Fruit fly (Drosophila melanogaster) whole organism, embryonic: ENCODE results near the gene CG13384.

ENCODE experiments used
- Awh ChIP-seq: fragments of 200-800 bp; sonication (Bioruptor generic); IDR thresholded peaks from 2 replicates; pipeline ENCODE4, ENCODE4 v1.3.6; 2022; ENCODE audit warnings: missing biosample characterization, missing genetic modification characterization
- Bdp1 ChIP-seq: fragments of 200-800 bp; sonication (Bioruptor generic); optimal IDR thresholded peaks from 3 replicates; lab custom pipeline; 2016; ENCODE audit warnings: missing biosample characterization, missing genetic modification characterization
- CG11398 ChIP-seq: fragments of 200-800 bp; sonication (Bioruptor generic); optimal IDR thresholded peaks from 2 replicates; lab custom pipeline; 2016; ENCODE audit warnings: missing biosample characterization, missing genetic modification characterization
- CG12391 ChIP-seq: fragments of 200-800 bp; sonication (Bioruptor generic); optimal IDR thresholded peaks from 3 replicates; lab custom pipeline; 2018; ENCODE audit warnings: missing biosample characterization, mild to moderate bottlenecking, missing genetic modification characterization, moderate library complexity
- CG12769 ChIP-seq: fragments of 200-800 bp; sonication (Bioruptor generic); optimal IDR thresholded peaks from 2 replicates; lab custom pipeline; 2019; ENCODE audit warnings: missing biosample characterization, mild to moderate bottlenecking, missing genetic modification characterization, moderate library complexity
- CG13123 ChIP-seq: fragments of 200-800 bp; sonication (Bioruptor generic); optimal IDR thresholded peaks from 2 replicates; lab custom pipeline; 2016; ENCODE audit warnings: missing biosample characterization, missing genetic modification characterization
- CG13775 ChIP-seq: fragments of 200-800 bp; sonication (Bioruptor generic); optimal IDR thresholded peaks from 3 replicates; lab custom pipeline; 2017; ENCODE audit warnings: missing biosample characterization, mild to moderate bottlenecking, missing genetic modification characterization
- CG14050 ChIP-seq: fragments of 200-800 bp; sonication (Bioruptor generic); IDR thresholded peaks from 3 replicates; pipeline ENCODE4 v1.3.6; 2022; ENCODE audit warnings: missing biosample characterization, missing genetic modification characterization
- CG15073 ChIP-seq: fragments of 200-800 bp; sonication (Bioruptor generic); optimal IDR thresholded peaks from 2 replicates; lab custom pipeline; 2016; ENCODE audit warnings: missing biosample characterization, missing genetic modification characterization
- CG1647 ChIP-seq: fragments of 200-800 bp; sonication (Bioruptor generic); optimal IDR thresholded peaks from 3 replicates; lab custom pipeline; 2016; ENCODE audit warnings: missing biosample characterization, missing genetic modification characterization
- CG16813 ChIP-seq: fragments of 200-800 bp; sonication (Bioruptor generic); IDR thresholded peaks from 3 replicates; pipeline ENCODE4 v1.3.6; 2022; ENCODE audit warnings: missing biosample characterization, missing genetic modification characterization; ENCODE audit not compliant: partially characterized antibody
- CG17359 ChIP-seq: fragments of 200-800 bp; sonication (Bioruptor generic); optimal IDR thresholded peaks from 3 replicates; lab custom pipeline; 2018; ENCODE audit warnings: missing biosample characterization, mild to moderate bottlenecking, missing genetic modification characterization, moderate library complexity
- CG2712 ChIP-seq: fragments of 200-800 bp; optimal IDR thresholded peaks from 3 replicates; lab custom pipeline; 2019; ENCODE audit warnings: missing biosample characterization, mild to moderate bottlenecking, missing genetic modification characterization, moderate library complexity
- CG2875 ChIP-seq: fragments of 200-800 bp; sonication (Bioruptor generic); optimal IDR thresholded peaks from 2 replicates; lab custom pipeline; 2017; ENCODE audit warnings: missing biosample characterization, mild to moderate bottlenecking, missing genetic modification characterization, missing genetic modification reagents
- CG31388 ChIP-seq: fragments of 200-800 bp; sonication (Bioruptor generic); optimal IDR thresholded peaks from 2 replicates; lab custom pipeline; 2016; ENCODE audit warnings: missing biosample characterization, missing genetic modification characterization
- CG32772 ChIP-seq: fragments of 200-800 bp; sonication (Bioruptor generic); IDR thresholded peaks from 2 replicates; pipeline ENCODE4 v1.3.6; 2022; ENCODE audit warnings: missing biosample characterization, missing genetic modification characterization
- CG34376 ChIP-seq: fragments of 200-800 bp; sonication (Bioruptor generic); optimal IDR thresholded peaks from 2 replicates; lab custom pipeline; 2018; ENCODE audit warnings: missing biosample characterization, mild to moderate bottlenecking, missing genetic modification characterization
- CG4282 ChIP-seq: fragments of 200-800 bp; sonication (Bioruptor generic); optimal IDR thresholded peaks from 2 replicates; lab custom pipeline; 2016; ENCODE audit warnings: missing biosample characterization, missing genetic modification characterization
- CG4820 ChIP-seq: fragments of 200-800 bp; sonication (Bioruptor generic); optimal IDR thresholded peaks from 3 replicates; lab custom pipeline; 2016; ENCODE audit warnings: missing biosample characterization, missing genetic modification characterization
- CG8089 ChIP-seq: fragments of 200-800 bp; sonication (Bioruptor generic); optimal IDR thresholded peaks from 3 replicates; lab custom pipeline; 2016; ENCODE audit warnings: missing biosample characterization, missing genetic modification characterization
- CG8290 ChIP-seq, 3 experiments: fragments of 200-800 bp; sonication (Bioruptor generic); optimal IDR thresholded peaks; 2 replicates each; lab custom pipeline; 2016 to 2019; ENCODE audit warnings: missing biosample characterization in 3 of 3, missing genetic modification characterization in 3 of 3, mild to moderate bottlenecking in 2 of 3, moderate library complexity in 1 of 3
- CG9609 ChIP-seq: fragments of 200-800 bp; sonication (Bioruptor generic); optimal IDR thresholded peaks from 3 replicates; lab custom pipeline; 2016; ENCODE audit warnings: missing biosample characterization, missing genetic modification characterization
- CG9797 ChIP-seq: fragments of 200-800 bp; sonication (Bioruptor generic); optimal IDR thresholded peaks from 3 replicates; lab custom pipeline; 2018; ENCODE audit warnings: missing biosample characterization, mild to moderate bottlenecking, missing genetic modification characterization
- Elba2 ChIP-seq: fragments of 200-800 bp; sonication (Bioruptor generic); optimal IDR thresholded peaks from 3 replicates; lab custom pipeline; 2016; ENCODE audit warnings: missing biosample characterization, missing genetic modification characterization
- GATAe ChIP-seq: fragments of 200-800 bp; sonication (Bioruptor generic); conservative IDR thresholded peaks from 2 replicates; pipeline ENCODE4 v1.3.6; 2022; ENCODE audit warnings: missing biosample characterization, missing genetic modification characterization
- Hmr ChIP-seq: fragments of 200-800 bp; sonication (Bioruptor generic); optimal IDR thresholded peaks from 3 replicates; lab custom pipeline; 2017; ENCODE audit warnings: mild to moderate bottlenecking, missing biosample characterization, missing genetic modification reagents, missing genetic modification characterization
- Hr51 ChIP-seq, 2 experiments: fragments of 200-800 bp; sonication (Bioruptor generic); optimal IDR thresholded peaks; 2 replicates in 1 of 2; 3 replicates in 1 of 2; lab custom pipeline; 2016 to 2018; ENCODE audit warnings: missing biosample characterization in 2 of 2, missing genetic modification characterization in 2 of 2, mild to moderate bottlenecking in 1 of 2, moderate library complexity in 1 of 2
- Hsf ChIP-seq: fragments of 200-800 bp; sonication (Bioruptor generic); optimal IDR thresholded peaks from 3 replicates; lab custom pipeline; 2016; ENCODE audit warnings: missing biosample characterization, missing genetic modification characterization
- Lim3 ChIP-seq: fragments of 200-800 bp; sonication (Bioruptor generic); IDR thresholded peaks from 2 replicates; pipeline ENCODE4 v1.3.6; 2022; ENCODE audit warnings: missing biosample characterization, missing genetic modification characterization
- Myb ChIP-seq: fragments of 200-800 bp; sonication (Bioruptor generic); optimal IDR thresholded peaks from 2 replicates; lab custom pipeline; 2016; ENCODE audit warnings: missing biosample characterization, missing genetic modification characterization
- NFAT ChIP-seq: fragments of 200-800 bp; sonication (Bioruptor generic); IDR thresholded peaks from 2 replicates; pipeline ENCODE4 v1.3.6; 2022; ENCODE audit warnings: missing biosample characterization, missing genetic modification characterization
- Rx ChIP-seq: fragments of 200-800 bp; sonication (Bioruptor generic); IDR thresholded peaks from 2 replicates; pipeline ENCODE4 v1.3.6; 2022; ENCODE audit warnings: missing biosample characterization, missing genetic modification characterization
- TFAM ChIP-seq: fragments of 200-800 bp; sonication (Bioruptor generic); optimal IDR thresholded peaks from 2 replicates; lab custom pipeline; 2017; ENCODE audit warnings: missing biosample characterization, missing genetic modification characterization, inconsistent platforms
- bcd ChIP-seq: fragments of 200-800 bp; sonication (Bioruptor generic); optimal IDR thresholded peaks from 2 replicates; lab custom pipeline; 2017; ENCODE audit warnings: missing biosample characterization, mild to moderate bottlenecking, missing genetic modification characterization
- chif ChIP-seq, 2 experiments: fragments of 200-800 bp; sonication (Bioruptor generic); optimal IDR thresholded peaks; 3 replicates each; lab custom pipeline; 2016; ENCODE audit warnings: missing biosample characterization in 2 of 2, missing genetic modification characterization in 2 of 2
- chm ChIP-seq: fragments of 200-800 bp; sonication (Bioruptor generic); IDR thresholded peaks from 2 replicates; pipeline ENCODE4 v1.3.6; 2022; ENCODE audit warnings: missing biosample characterization, missing genetic modification characterization
- dan ChIP-seq: fragments of 200-800 bp; sonication (Bioruptor generic); IDR thresholded peaks from 2 replicates; pipeline ENCODE4 v1.3.6; 2022; ENCODE audit warnings: missing biosample characterization, missing genetic modification characterization
- danr ChIP-seq: fragments of 200-800 bp; sonication (Bioruptor generic); IDR thresholded peaks from 2 replicates; pipeline ENCODE4 v1.3.6; 2022; ENCODE audit warnings: missing biosample characterization, missing genetic modification characterization
- exex ChIP-seq: fragments of 200-800 bp; sonication (Bioruptor generic); optimal IDR thresholded peaks from 4 replicates; lab custom pipeline; 2018; ENCODE audit warnings: missing biosample characterization, mild to moderate bottlenecking, missing genetic modification characterization, moderate library complexity
- gem ChIP-seq: fragments of 200-800 bp; sonication (Bioruptor generic); optimal IDR thresholded peaks from 2 replicates; lab custom pipeline; 2019; ENCODE audit warnings: missing biosample characterization, mild to moderate bottlenecking, missing genetic modification characterization, moderate library complexity
- grn ChIP-seq: fragments of 200-800 bp; sonication (Bioruptor generic); optimal IDR thresholded peaks from 3 replicates; lab custom pipeline; 2017; ENCODE audit warnings: missing biosample characterization, missing genetic modification characterization
- ken ChIP-seq: fragments of 200-800 bp; sonication (Bioruptor generic); IDR thresholded peaks from 3 replicates; pipeline ENCODE4 v1.3.6; 2022; ENCODE audit warnings: missing biosample characterization, missing genetic modification characterization
- lab ChIP-seq: fragments of 200-800 bp; sonication (Bioruptor generic); optimal IDR thresholded peaks from 3 replicates; lab custom pipeline; 2017; ENCODE audit warnings: missing biosample characterization, missing genetic modification characterization, mild to moderate bottlenecking, moderate library complexity, missing genetic modification reagents
- lbe ChIP-seq: fragments of 200-800 bp; sonication (Bioruptor generic); optimal IDR thresholded peaks from 2 replicates; lab custom pipeline; 2016; ENCODE audit warnings: missing biosample characterization, mild to moderate bottlenecking, missing genetic modification characterization
- nom ChIP-seq: fragments of 200-800 bp; sonication (Bioruptor generic); optimal IDR thresholded peaks from 2 replicates; lab custom pipeline; 2017; ENCODE audit warnings: missing biosample characterization, missing genetic modification characterization, mild to moderate bottlenecking, moderate library complexity, missing genetic modification reagents
- pan ChIP-seq, 4 experiments: fragments of >200 bp in 3 of 4; fragments of 200-800 bp in 1 of 4; sonication (Bioruptor generic) in 1 of 4; optimal IDR thresholded peaks in 3 of 4; IDR thresholded peaks in 1 of 4; 2 replicates each; pipeline versions ENCODE4 v1.3.6 to Lab custom; 2017 to 2022; ENCODE audit warnings: missing biosample characterization in 2 of 4, missing genetic modification characterization in 2 of 4, mixed read lengths in 1 of 4
- pnt ChIP-seq: fragments of 200-800 bp; sonication (Bioruptor generic); optimal IDR thresholded peaks from 3 replicates; lab custom pipeline; 2016; ENCODE audit warnings: missing biosample characterization, missing genetic modification characterization
- sisA ChIP-seq: fragments of 200-800 bp; sonication (Bioruptor generic); IDR thresholded peaks from 2 replicates; pipeline ENCODE4 v1.3.6; 2022; ENCODE audit warnings: missing biosample characterization, missing genetic modification characterization
- wdn ChIP-seq: fragments of 200-800 bp; sonication (Bioruptor generic); IDR thresholded peaks from 2 replicates; pipeline ENCODE4 v1.3.6; 2022; ENCODE audit warnings: missing biosample characterization, missing genetic modification characterization

Gene CG13384

DNA sequence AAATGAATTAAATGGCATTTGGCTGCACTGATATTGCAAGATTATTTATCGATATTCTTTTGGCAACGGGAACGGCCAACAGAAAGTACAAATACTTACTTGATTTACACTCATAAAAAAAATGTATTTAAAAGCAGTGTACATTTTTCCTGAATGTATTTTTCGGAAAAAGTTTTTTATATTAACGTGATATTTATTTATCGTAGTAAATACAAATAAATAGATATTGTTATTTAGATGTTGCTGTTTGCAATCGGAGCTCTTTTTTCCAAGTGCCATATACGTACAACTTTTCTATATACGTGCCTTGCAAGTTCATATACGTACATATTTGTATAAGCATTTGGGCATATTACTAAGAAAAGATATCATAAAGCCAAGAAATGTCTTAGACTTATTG lies 32.9 kb upstream of the CG13384 start:
- TF ChIP-seq bcd (GFP tag; lab: Kevin White, UChicago) (no peak), GATAe (GFP tag; lab: Robert Waterston, UW) (no peak), pan (optimal IDR thresholded peaks at IDR 0.05; lab: Kevin White, UChicago) (no peak), pan (GFP tag; optimal IDR thresholded peaks at IDR 0.05 in 1 of 2, IDR thresholded peaks at IDR 0.05 in 1 of 2) (peak in 1 of 2 experiments; percentile 54), Hr51 (GFP tag; optimal IDR thresholded peaks at IDR 0.05; lab: Kevin White, UChicago) (peak in 1 of 2 experiments; percentile 8), CG31388 (no peak), CG8089 (GFP tag; lab: Kevin White, UChicago) (no peak), chif (GFP tag; optimal IDR thresholded peaks at IDR 0.05; lab: Kevin White, UChicago) (no peak), wdn (GFP tag; lab: Robert Waterston, UW) (no peak), CG12391 (tag; lab: Kevin White, UChicago) (no peak), lbe (peak; percentile 5), CG14050 (GFP tag; lab: Robert Waterston, UW) (no peak), exex (no peak), CG4820 (GFP tag; lab: Kevin White, UChicago) (no peak), CG15073 (GFP tag; lab: Kevin White, UChicago) (no peak), gem (tag; lab: Kevin White, UChicago) (peak; percentile 14), dan (GFP tag; lab: Robert Waterston, UW) (no peak), CG1647 (no peak), Elba2 (no peak), Hsf (no peak), danr (GFP tag; lab: Robert Waterston, UW) (no peak), CG13123 (GFP tag; lab: Kevin White, UChicago) (no peak), CG4282 (GFP tag; lab: Kevin White, UChicago) (no peak), sisA (no peak), CG2875 (GFP tag; lab: Kevin White, UChicago) (no peak), Hmr (GFP tag; lab: Kevin White, UChicago) (no peak), CG13775 (no peak), TFAM (GFP tag; lab: Kevin White, UChicago) (no peak), nom (GFP tag; lab: Kevin White, UChicago) (no peak), lab (GFP tag; lab: Kevin White, UChicago) (peak; percentile 4), Rx (no peak), CG12769 (tag; lab: Kevin White, UChicago) (no peak), Myb (GFP tag; lab: Kevin White, UChicago) (no peak), CG34376 (no peak), Bdp1 (GFP tag; lab: Kevin White, UChicago) (no peak), CG32772 (GFP tag; lab: Robert Waterston, UW) (no peak), CG2712 (tag; lab: Kevin White, UChicago) (no peak), CG8290 (GFP tag; optimal IDR thresholded peaks at IDR 0.05; lab: Kevin White, UChicago) (no peak), CG8290 (tag; optimal IDR thresholded peaks at IDR 0.05; lab: Kevin White, UChicago) (no peak), CG9797 (no peak), CG9609 (GFP tag; lab: Kevin White, UChicago) (no peak), ken (GFP tag; lab: Robert Waterston, UW) (no peak), CG11398 (no peak), Awh (GFP tag; lab: Robert Waterston, UW) (no peak), CG16813 (no peak), chm (GFP tag; lab: Robert Waterston, UW) (no peak), NFAT (no peak), pnt (GFP tag; lab: Kevin White, UChicago) (no peak), CG17359 (peak; percentile 17), grn (no peak), Lim3 (GFP tag; lab: Robert Waterston, UW) (no peak)
